Worm (Caenorhabditis elegans): ENCODE measurements around the gene nspb-3.
A peak's percentile ranks its signal among the peaks of the same experiment; 100 is the strongest.

nspb-3 gene

ce11 chrIV:6631704-6632272, 37.0 kb upstream of the nspb-3 start, which contains the start of the genes cest-5.1 and C01B10.9 (continued):
- peak; percentile 74 for TF ChIP-seq F13H6.1 (tag; optimal IDR thresholded peaks at IDR 0.05)

- TF ChIP-seq fos-1 (tag; optimal IDR thresholded peaks at IDR 0.05) = peak; percentile 25
- no peak for TF ChIP-seq sma-9 (GFP tag; optimal IDR thresholded peaks at IDR 0.05)
- no peak for TF ChIP-seq sma-9 (tag; optimal IDR thresholded peaks at IDR 0.05)
Measured at ce11 chrIV:6627798-6628197, 33.0 kb upstream of the nspb-3 start, which contains the start of gene cest-5.2. Gene cest-5.2 (minus strand): TSS chrIV:6627925.

- TF ChIP-seq nhr-6 (tag; optimal IDR thresholded peaks at IDR 0.05) (no peak), Y55F3AM.14 (GFP tag; optimal IDR thresholded peaks at IDR 0.05) (no peak), ceh-16 (tag; optimal IDR thresholded peaks at IDR 0.05) (no peak), lin-39 (tag; optimal IDR thresholded peaks at IDR 0.05) (no peak), mdl-1 (tag; optimal IDR thresholded peaks at IDR 0.05) (no peak), F13H6.1 (tag; optimal IDR thresholded peaks at IDR 0.05) (no peak), skn-1 (tag; optimal IDR thresholded peaks at IDR 0.05) (no peak), nhr-21 (tag; optimal IDR thresholded peaks at IDR 0.05) (no peak), blmp-1 (tag; optimal IDR thresholded peaks at IDR 0.05; ENCODE audit: insufficient read depth) (no peak), nhr-11 (tag; optimal IDR thresholded peaks at IDR 0.05) (no peak), gmeb-1 (tag; optimal IDR thresholded peaks at IDR 0.05) (no peak), nhr-129 (tag; optimal IDR thresholded peaks at IDR 0.05) (no peak)
Measured at ce11 chrIV:6623390-6623789, 28.6 kb upstream of the nspb-3 start, which contains the start of gene C01B10.44. Gene C01B10.44 (plus strand): TSS chrIV:6623690.

ce11 chrIV:6622142-6622541, 27.4 kb upstream of the nspb-3 start:
- peak; percentile 52 for TF ChIP-seq sma-3 (GFP tag; optimal IDR thresholded peaks at IDR 0.05)
- peak; percentile 22 for TF ChIP-seq nhr-21 (tag; optimal IDR thresholded peaks at IDR 0.05)
- TF ChIP-seq alr-1 (tag; optimal IDR thresholded peaks at IDR 0.05) = no peak
- peak; percentile 11 for TF ChIP-seq blmp-1 (tag; optimal IDR thresholded peaks at IDR 0.05; ENCODE audit: insufficient read depth)
- peak; percentile 35 for TF ChIP-seq nhr-25 (tag; optimal IDR thresholded peaks at IDR 0.05)
- no peak for TF ChIP-seq nhr-237 (tag; optimal IDR thresholded peaks at IDR 0.05)
- TF ChIP-seq gmeb-1 (tag; optimal IDR thresholded peaks at IDR 0.05) = peak; percentile 41
- peak; percentile 66 for TF ChIP-seq fos-1 (tag; optimal IDR thresholded peaks at IDR 0.05)
- no peak for TF ChIP-seq mab-5 (tag; optimal IDR thresholded peaks at IDR 0.05)

- TF ChIP-seq skn-1 (tag; optimal IDR thresholded peaks at IDR 0.05) (no peak), R02D3.7 (tag; optimal IDR thresholded peaks at IDR 0.05) (no peak)
Measured at ce11 chrIV:6621252-6621651, 26.5 kb upstream of the nspb-3 start, which contains the start of gene C01B10.3. Gene C01B10.3 (minus strand): TSS chrIV:6621352.

- TF ChIP-seq unc-55 (GFP tag; optimal IDR thresholded peaks at IDR 0.05) = peak; percentile 38
- no peak for TF ChIP-seq unc-62 (GFP tag; optimal IDR thresholded peaks at IDR 0.05)
- TF ChIP-seq gmeb-1 (tag; optimal IDR thresholded peaks at IDR 0.05) = peak; percentile 11
- TF ChIP-seq nhr-237 (tag; optimal IDR thresholded peaks at IDR 0.05) = no peak
- TF ChIP-seq lin-39 (tag; optimal IDR thresholded peaks at IDR 0.05) = no peak
- no peak for TF ChIP-seq lin-13 (GFP tag; optimal IDR thresholded peaks at IDR 0.05)
- TF ChIP-seq nhr-6 (tag; optimal IDR thresholded peaks at IDR 0.05) = no peak
- TF ChIP-seq snpc-4 (tag; optimal IDR thresholded peaks at IDR 0.05) = no peak
- no peak for TF ChIP-seq zag-1 (tag; optimal IDR thresholded peaks at IDR 0.05)
- no peak for TF ChIP-seq ztf-11 (tag; optimal IDR thresholded peaks at IDR 0.05)
- TF ChIP-seq crh-2 (tag; optimal IDR thresholded peaks at IDR 0.05) = peak; percentile 22
- TF ChIP-seq C34F6.9 (tag; optimal IDR thresholded peaks at IDR 0.05) = no peak
- TF ChIP-seq dmd-4 (tag; optimal IDR thresholded peaks at IDR 0.05) = no peak
- no peak for TF ChIP-seq sem-4 (tag; optimal IDR thresholded peaks at IDR 0.05)
- no peak for TF ChIP-seq nhr-25 (tag; optimal IDR thresholded peaks at IDR 0.05)
- no peak for TF ChIP-seq R02D3.7 (tag; optimal IDR thresholded peaks at IDR 0.05)
- TF ChIP-seq nhr-129 (tag; optimal IDR thresholded peaks at IDR 0.05) = peak; percentile 52
- no peak for TF ChIP-seq F13H6.1 (tag; optimal IDR thresholded peaks at IDR 0.05)
- TF ChIP-seq blmp-1 (tag; optimal IDR thresholded peaks at IDR 0.05; ENCODE audit: insufficient read depth) = no peak
- TF ChIP-seq ama-1 (optimal IDR thresholded peaks at IDR 0.05) = no peak
- no peak for TF ChIP-seq ztf-1 (GFP tag; conservative IDR thresholded peaks at IDR 0.05)
- no peak for TF ChIP-seq ZK546.5 (tag; optimal IDR thresholded peaks at IDR 0.05)
- no peak for TF ChIP-seq mbf-1 (tag; optimal IDR thresholded peaks at IDR 0.05)
- no peak for TF ChIP-seq aly-2 (tag; optimal IDR thresholded peaks at IDR 0.05)
- TF ChIP-seq egl-27 (tag; optimal IDR thresholded peaks at IDR 0.05) = no peak
- no peak for TF ChIP-seq skn-1 (tag; optimal IDR thresholded peaks at IDR 0.05)
- TF ChIP-seq nhr-11 (tag; optimal IDR thresholded peaks at IDR 0.05) = no peak
- no peak for TF ChIP-seq elt-1 (tag; optimal IDR thresholded peaks at IDR 0.05)
- no peak for TF ChIP-seq sma-9 (GFP tag; optimal IDR thresholded peaks at IDR 0.05)
- TF ChIP-seq sma-9 (tag; optimal IDR thresholded peaks at IDR 0.05) = no peak
- no peak for TF ChIP-seq peb-1 (tag; optimal IDR thresholded peaks at IDR 0.05)
- no peak for TF ChIP-seq unc-39 (tag; optimal IDR thresholded peaks at IDR 0.05)
- no peak for TF ChIP-seq ceh-82 (tag; optimal IDR thresholded peaks at IDR 0.05)
- TF ChIP-seq nhr-77 (tag; optimal IDR thresholded peaks at IDR 0.05) = no peak
- TF ChIP-seq ceh-16 (tag; optimal IDR thresholded peaks at IDR 0.05) = no peak
Measured at ce11 chrIV:6618607-6619006, 23.8 kb upstream of the nspb-3 start.

Measured in whole organism, L2 larva.